Worm (Caenorhabditis elegans) whole organism, early embryonic: Measurements from ENCODE around the gene F56H9.2.

ENCODE experiments used
- B0310.2 ChIP-seq: sonication (generic microtip); optimal IDR thresholded peaks from 2 replicates; lab custom pipeline; 2016; ENCODE audit warnings: mild to moderate bottlenecking, missing genetic modification characterization, missing compliant biosample characterization
- F13C5.2 ChIP-seq: sonication (generic microtip); optimal IDR thresholded peaks from 2 replicates; lab custom pipeline; 2017; ENCODE audit warnings: mild to moderate bottlenecking, missing genetic modification characterization, inconsistent platforms, missing compliant biosample characterization
- aly-1 ChIP-seq: sonication (generic microtip); optimal IDR thresholded peaks from 2 replicates; lab custom pipeline; 2016; ENCODE audit warnings: missing genetic modification characterization, missing compliant biosample characterization
- ama-1 ChIP-seq: fragments of 150-350 bp; optimal IDR thresholded peaks from 2 replicates; lab custom pipeline; 2014
- ceh-13 ChIP-seq: fragments of 200-800 bp; sonication (Bioruptor generic); optimal IDR thresholded peaks from 2 replicates; lab custom pipeline; 2018; ENCODE audit warnings: mild to moderate bottlenecking, missing genetic modification characterization, missing compliant biosample characterization
- ceh-36 ChIP-seq: sonication (generic microtip); optimal IDR thresholded peaks from 2 replicates; lab custom pipeline; 2016; ENCODE audit warnings: missing genetic modification characterization, inconsistent platforms, missing compliant biosample characterization
- ets-7 ChIP-seq: sonication (generic microtip); optimal IDR thresholded peaks from 2 replicates; lab custom pipeline; 2016; ENCODE audit warnings: missing genotype, missing genetic modification characterization, missing compliant biosample characterization
- flt-1 ChIP-seq: fragments of 200-800 bp; sonication (Bioruptor generic); IDR thresholded peaks from 2 replicates; pipeline ENCODE4 v1.3.6; 2022; ENCODE audit warnings: missing genetic modification characterization, missing compliant biosample characterization
- hmbx-1 ChIP-seq: sonication (generic microtip); optimal IDR thresholded peaks from 2 replicates; lab custom pipeline; 2016; ENCODE audit warnings: mild to moderate bottlenecking, missing genetic modification characterization, missing compliant biosample characterization
- hmg-4 ChIP-seq: fragments of 200-800 bp; sonication (Bioruptor generic); optimal IDR thresholded peaks from 2 replicates; lab custom pipeline; 2018; ENCODE audit warnings: mild to moderate bottlenecking, missing genetic modification characterization, missing compliant biosample characterization
- hnd-1 ChIP-seq: sonication (generic microtip); optimal IDR thresholded peaks from 2 replicates; lab custom pipeline; 2016; ENCODE audit warnings: missing genetic modification characterization, missing compliant biosample characterization
- pes-1 ChIP-seq: fragments of 200-800 bp; sonication (Bioruptor generic); IDR thresholded peaks from 2 replicates; pipeline ENCODE4 v1.3.6; 2022; ENCODE audit warnings: missing genetic modification reagents, missing genetic modification characterization, missing compliant biosample characterization
- scrt-1 ChIP-seq: fragments of 200-800 bp; sonication (Bioruptor generic); IDR thresholded peaks from 2 replicates; pipeline ENCODE4 v1.3.6; 2022; ENCODE audit warnings: missing genetic modification characterization, missing compliant biosample characterization
- sea-1 ChIP-seq: fragments of 200-800 bp; sonication (Bioruptor generic); conservative IDR thresholded peaks from 2 replicates; pipeline ENCODE4 v1.3.6; 2022; ENCODE audit warnings: missing genetic modification characterization, missing compliant biosample characterization
- tbx-11 ChIP-seq: fragments of 200-800 bp; sonication (Bioruptor generic); IDR thresholded peaks from 2 replicates; pipeline ENCODE4 v1.3.6; 2022; ENCODE audit warnings: missing genetic modification characterization, missing compliant biosample characterization
- tbx-37 ChIP-seq: fragments of 200-800 bp; sonication (Bioruptor generic); conservative IDR thresholded peaks from 2 replicates; pipeline ENCODE4 v1.3.6; 2022; ENCODE audit warnings: missing genetic modification reagents, missing genetic modification characterization, missing compliant biosample characterization
- tra-4 ChIP-seq: sonication (generic microtip); optimal IDR thresholded peaks from 2 replicates; lab custom pipeline; 2017; ENCODE audit warnings: missing genetic modification characterization, missing compliant biosample characterization

The F56H9.2 gene

DNA sequence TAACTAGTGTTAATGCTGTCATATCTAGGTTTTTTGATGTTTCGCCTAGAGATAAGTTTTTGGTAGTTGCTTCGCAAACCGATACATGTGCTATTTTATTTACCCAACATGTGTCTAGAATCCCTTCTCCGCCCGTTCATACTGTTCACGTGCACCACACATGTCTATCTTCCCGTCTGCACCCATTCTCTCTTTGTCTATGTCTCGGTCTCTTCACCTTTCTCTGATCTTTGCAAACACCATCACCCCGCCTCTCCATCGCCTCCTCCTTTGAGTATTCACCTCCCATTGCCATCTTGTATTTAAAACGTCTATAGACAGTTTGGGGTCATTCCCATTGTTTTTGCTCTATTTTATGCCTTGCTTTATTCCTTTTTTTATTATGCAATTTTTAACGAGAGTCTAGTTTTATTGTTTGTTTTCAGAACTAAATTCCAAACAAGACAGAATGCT, at the start of gene F56H9.2:
Gene F56H9.2 (plus strand): TSS at position 426 of the 453 bp plus-strand sequence.
- no peak for TF ChIP-seq aly-1 (tag; lab: Kevin White, UChicago)
- TF ChIP-seq sea-1 (GFP tag; lab: Robert Waterston, UW): no peak
- no peak for TF ChIP-seq tra-4
- no peak for TF ChIP-seq tbx-37 (GFP tag; lab: Robert Waterston, UW)
- TF ChIP-seq tbx-11 (GFP tag; lab: Robert Waterston, UW): no peak
- no peak for TF ChIP-seq hmbx-1 (tag; lab: Kevin White, UChicago)

DNA sequence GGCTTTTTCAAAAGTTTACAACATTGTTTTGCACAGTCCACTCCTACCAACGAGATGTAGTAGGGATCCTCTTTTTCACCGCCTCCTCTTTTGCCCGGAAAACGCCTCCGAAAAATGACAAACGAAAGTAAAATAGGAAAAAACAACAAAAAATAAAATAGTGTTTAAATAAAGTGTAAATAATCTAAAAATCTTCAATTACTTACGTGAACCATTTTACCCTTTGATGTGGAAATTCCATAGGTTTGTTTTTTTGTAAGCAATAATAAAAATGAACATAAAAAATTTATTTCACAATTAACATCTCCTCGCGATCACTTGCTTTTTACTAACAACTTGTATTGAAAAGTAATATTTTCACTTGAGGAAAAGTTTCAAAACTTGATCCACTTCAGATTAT, 49.4 kb upstream of the F56H9.2 start, which contains the start of gene C14C10.1:
Gene C14C10.1 (plus strand): TSS at position 301 of the 400 bp plus-strand sequence.
- no peak for TF ChIP-seq B0310.2 (tag; lab: Kevin White, UChicago)
- no peak for TF ChIP-seq ceh-13 (GFP tag; lab: Kevin White, UChicago)
- TF ChIP-seq tbx-11 (GFP tag; lab: Robert Waterston, UW): no peak
- no peak for TF ChIP-seq ceh-36 (tag; lab: Kevin White, UChicago)
- TF ChIP-seq scrt-1 (GFP tag; lab: Robert Waterston, UW): no peak
- TF ChIP-seq tbx-37 (GFP tag; lab: Robert Waterston, UW): no peak
- TF ChIP-seq hmbx-1 (tag; lab: Kevin White, UChicago): no peak
- no peak for TF ChIP-seq tra-4
- TF ChIP-seq flt-1 (GFP tag; lab: Robert Waterston, UW): no peak
- TF ChIP-seq pes-1: no peak
- no peak for TF ChIP-seq ama-1
- no peak for TF ChIP-seq hnd-1 (tag; lab: Kevin White, UChicago)
- TF ChIP-seq ets-7: no peak
- no peak for TF ChIP-seq sea-1 (GFP tag; lab: Robert Waterston, UW)
- no peak for TF ChIP-seq aly-1 (tag; lab: Kevin White, UChicago)
- TF ChIP-seq hmg-4: no peak
- no peak for TF ChIP-seq F13C5.2 (tag; lab: Kevin White, UChicago)

DNA sequence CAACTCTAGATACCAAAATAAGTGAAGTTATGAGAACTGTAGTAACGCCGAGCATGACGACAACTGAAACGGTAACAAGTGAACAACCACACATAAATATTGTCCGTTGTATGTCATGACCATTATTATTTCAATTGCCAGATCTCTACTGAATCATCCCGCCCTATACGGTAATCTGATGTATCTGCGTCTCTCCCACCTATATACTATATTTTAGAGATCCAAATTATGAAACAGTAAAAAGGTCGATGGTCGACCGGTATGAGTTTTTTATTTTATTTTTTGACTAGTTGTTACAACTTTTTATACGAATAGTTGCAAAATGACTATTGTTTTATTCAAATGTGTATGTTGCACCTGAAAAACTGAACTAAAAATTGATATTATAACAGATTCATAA, 46.9 kb upstream of the F56H9.2 start, which contains the start of gene ttr-43:
Gene ttr-43 (minus strand): TSS at position 101 of the 400 bp plus-strand sequence.
- TF ChIP-seq tbx-11 (GFP tag; lab: Robert Waterston, UW): no peak

DNA sequence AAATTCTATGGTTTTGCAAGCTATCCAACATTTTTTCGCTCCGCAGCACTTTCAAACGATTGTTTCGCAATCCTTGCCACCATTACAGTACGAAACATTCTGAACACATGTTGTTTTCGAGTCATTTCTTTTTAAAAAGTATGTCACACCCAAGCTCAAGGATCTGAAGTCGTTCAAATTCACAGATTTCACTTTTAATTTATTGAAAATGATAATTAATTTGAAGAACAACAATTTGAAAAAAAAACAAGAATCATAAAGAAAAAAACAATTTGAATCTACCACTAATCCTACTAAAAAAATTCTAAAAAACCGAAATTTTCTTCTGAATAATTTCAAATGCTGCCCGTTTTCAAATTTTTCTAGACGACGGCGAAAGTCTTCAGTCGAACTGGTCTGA, 45.1 kb upstream of the F56H9.2 start, which contains the start of gene C14C10.2:
Gene C14C10.2 (minus strand): TSS at position 101 of the 400 bp plus-strand sequence.
- TF ChIP-seq scrt-1 (GFP tag; lab: Robert Waterston, UW) (no peak), flt-1 (GFP tag; lab: Robert Waterston, UW) (no peak), tbx-11 (GFP tag; lab: Robert Waterston, UW) (no peak), hmg-4 (no peak)

DNA sequence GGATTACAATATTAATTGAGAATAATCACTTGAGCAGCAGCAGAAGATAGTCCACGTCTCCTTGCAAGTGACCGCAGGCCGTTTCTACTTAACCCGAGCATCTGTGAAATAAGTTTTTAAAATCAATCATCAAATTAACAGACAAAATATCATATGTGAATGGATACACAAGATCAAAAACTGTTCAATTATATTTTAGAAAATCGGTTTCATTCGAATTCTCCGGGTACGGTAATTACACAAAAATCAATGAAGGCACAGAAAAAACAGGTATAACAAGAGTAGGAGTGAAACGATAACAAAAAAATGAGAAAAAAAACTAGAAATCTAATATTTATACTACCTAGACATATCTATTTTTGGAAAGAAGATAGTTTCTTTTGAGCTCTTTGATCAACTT, 41.3 kb upstream of the F56H9.2 start, which contains the start of gene mma-1:
Gene mma-1 (minus strand): TSS at position 101 of the 400 bp plus-strand sequence.
- TF ChIP-seq scrt-1 (GFP tag; lab: Robert Waterston, UW): no peak
- TF ChIP-seq flt-1 (GFP tag; lab: Robert Waterston, UW): no peak
- TF ChIP-seq ceh-36 (tag; lab: Kevin White, UChicago): no peak
- TF ChIP-seq hmbx-1 (tag; lab: Kevin White, UChicago): no peak
- TF ChIP-seq pes-1: no peak
- TF ChIP-seq tbx-11 (GFP tag; lab: Robert Waterston, UW): no peak
- no peak for TF ChIP-seq sea-1 (GFP tag; lab: Robert Waterston, UW)
- TF ChIP-seq ama-1: no peak
- no peak for TF ChIP-seq aly-1 (tag; lab: Kevin White, UChicago)
- TF ChIP-seq ets-7: no peak
- no peak for TF ChIP-seq tra-4
- no peak for TF ChIP-seq hmg-4
- TF ChIP-seq F13C5.2 (tag; lab: Kevin White, UChicago): no peak
- TF ChIP-seq ceh-13 (GFP tag; lab: Kevin White, UChicago): no peak
- TF ChIP-seq B0310.2 (tag; lab: Kevin White, UChicago): no peak

DNA sequence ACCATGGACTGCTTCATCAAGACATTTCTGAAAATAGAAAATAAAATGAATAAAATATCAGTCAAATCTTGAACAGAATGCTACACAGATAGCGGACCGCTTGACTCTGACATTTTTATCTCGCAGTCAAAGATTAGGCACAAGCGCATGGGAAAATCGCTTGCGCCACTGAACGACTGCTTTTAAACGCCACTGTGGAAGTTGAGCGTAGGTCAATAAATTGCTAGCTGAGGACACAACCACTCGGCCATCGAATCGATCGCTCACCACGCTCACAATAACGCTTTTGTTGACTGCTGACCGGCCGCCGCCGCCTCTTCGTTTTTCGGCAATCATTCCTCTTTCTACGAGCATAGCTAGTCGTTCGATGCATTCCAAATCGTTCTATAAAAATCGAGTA, 40.7 kb upstream of the F56H9.2 start:
- TF ChIP-seq ets-7: peak; percentile 19
- peak; percentile 43 for TF ChIP-seq hmbx-1 (tag; lab: Kevin White, UChicago)
- TF ChIP-seq ama-1: no peak
- peak; percentile 76 for TF ChIP-seq flt-1 (GFP tag; lab: Robert Waterston, UW)
- TF ChIP-seq B0310.2 (tag; lab: Kevin White, UChicago): peak; percentile 42
- peak; percentile 30 for TF ChIP-seq hnd-1 (tag; lab: Kevin White, UChicago)
- peak; percentile 85 for TF ChIP-seq F13C5.2 (tag; lab: Kevin White, UChicago)
- TF ChIP-seq scrt-1 (GFP tag; lab: Robert Waterston, UW): peak; percentile 71
- TF ChIP-seq tra-4: peak; percentile 65
- no peak; the same call in 1 of the 2 replicates for TF ChIP-seq pes-1
- no peak for TF ChIP-seq tbx-11 (GFP tag; lab: Robert Waterston, UW)
- peak; percentile 45 for TF ChIP-seq ceh-36 (tag; lab: Kevin White, UChicago)
- peak; percentile 62 for TF ChIP-seq ceh-13 (GFP tag; lab: Kevin White, UChicago)
- peak; percentile 90 for TF ChIP-seq hmg-4
- peak; percentile 80 for TF ChIP-seq aly-1 (tag; lab: Kevin White, UChicago)
- TF ChIP-seq tbx-37 (GFP tag; lab: Robert Waterston, UW): peak; percentile 47
- TF ChIP-seq sea-1 (GFP tag; lab: Robert Waterston, UW): peak; percentile 77

DNA sequence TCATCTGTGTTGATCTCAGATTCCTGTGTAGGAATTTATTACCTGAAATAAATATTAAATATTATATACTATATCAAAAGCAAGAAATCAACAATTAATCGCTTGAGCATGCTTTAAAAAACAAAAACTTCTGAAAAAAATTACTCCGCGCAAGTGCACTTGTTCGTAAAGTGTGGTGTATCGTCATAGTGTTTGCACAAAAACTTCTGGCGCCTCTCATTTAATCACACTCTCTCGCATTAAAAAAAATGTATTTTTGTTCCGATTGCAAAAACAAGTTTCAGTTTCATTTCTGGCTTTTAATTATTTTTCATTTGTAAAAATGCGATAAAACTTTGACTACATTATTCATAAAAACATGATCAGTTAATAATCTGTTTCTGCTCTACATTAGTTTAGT, 38.4 kb upstream of the F56H9.2 start, which contains the start of the genes C14C10.10 and ril-2:
Gene C14C10.10 (minus strand): TSS at position 19 of the 400 bp plus-strand sequence.
Gene ril-2 (minus strand): TSS at position 48 of the 400 bp plus-strand sequence.
- TF ChIP-seq hmbx-1 (tag; lab: Kevin White, UChicago): no peak
- no peak for TF ChIP-seq tbx-11 (GFP tag; lab: Robert Waterston, UW)
- no peak for TF ChIP-seq tbx-37 (GFP tag; lab: Robert Waterston, UW)
- TF ChIP-seq ceh-36 (tag; lab: Kevin White, UChicago): no peak
- no peak for TF ChIP-seq B0310.2 (tag; lab: Kevin White, UChicago)
- no peak for TF ChIP-seq ama-1
- no peak for TF ChIP-seq scrt-1 (GFP tag; lab: Robert Waterston, UW)
- TF ChIP-seq F13C5.2 (tag; lab: Kevin White, UChicago): no peak
- TF ChIP-seq aly-1 (tag; lab: Kevin White, UChicago): no peak
- no peak for TF ChIP-seq pes-1
- no peak for TF ChIP-seq ceh-13 (GFP tag; lab: Kevin White, UChicago)
- TF ChIP-seq sea-1 (GFP tag; lab: Robert Waterston, UW): no peak
- TF ChIP-seq ets-7: no peak
- TF ChIP-seq tra-4: no peak
- no peak for TF ChIP-seq hmg-4
- TF ChIP-seq flt-1 (GFP tag; lab: Robert Waterston, UW): no peak
- no peak for TF ChIP-seq hnd-1 (tag; lab: Kevin White, UChicago)
